Fruit fly (Drosophila melanogaster) whole organism, embryonic: Measurements from ENCODE around the gene Gr63a.

Experiments
- Blimp-1 ChIP-seq: fragments of 200-800 bp; sonication (Bioruptor generic); optimal IDR thresholded peaks from 3 replicates; lab custom pipeline; 2018; ENCODE audit warnings: missing biosample characterization, missing genetic modification characterization, mild to moderate bottlenecking, moderate library complexity, missing genetic modification reagents
- CG1529 ChIP-seq: fragments of 200-800 bp; sonication (Bioruptor generic); optimal IDR thresholded peaks from 3 replicates; lab custom pipeline; 2018; ENCODE audit warnings: missing biosample characterization, missing genetic modification characterization
- CG17829 ChIP-seq: fragments of 200-800 bp; optimal IDR thresholded peaks from 2 replicates; lab custom pipeline; 2019; ENCODE audit warnings: missing biosample characterization, mild to moderate bottlenecking, missing genetic modification characterization, moderate library complexity
- CG33557 ChIP-seq: fragments of 200-800 bp; sonication (Bioruptor generic); optimal IDR thresholded peaks from 2 replicates; lab custom pipeline; 2019; ENCODE audit warnings: missing biosample characterization, mild to moderate bottlenecking, missing genetic modification characterization, moderate library complexity
- CG7372 ChIP-seq: fragments of 200-800 bp; sonication (Bioruptor generic); IDR thresholded peaks from 2 replicates; pipeline ENCODE4 v1.3.6; 2022; ENCODE audit warnings: missing biosample characterization, missing genetic modification characterization
- CG8388 ChIP-seq: fragments of 200-800 bp; sonication (Bioruptor generic); optimal IDR thresholded peaks from 2 replicates; lab custom pipeline; 2019; ENCODE audit warnings: missing biosample characterization, mild to moderate bottlenecking, missing genetic modification characterization, moderate library complexity
- CG9215 ChIP-seq: fragments of 200-800 bp; sonication (Bioruptor generic); IDR thresholded peaks from 2 replicates; pipeline ENCODE4 v1.3.6; 2022; ENCODE audit warnings: missing biosample characterization, missing genetic modification characterization
- CG9797 ChIP-seq: fragments of 200-800 bp; sonication (Bioruptor generic); optimal IDR thresholded peaks from 3 replicates; lab custom pipeline; 2018; ENCODE audit warnings: missing biosample characterization, mild to moderate bottlenecking, missing genetic modification characterization
- CG9817 ChIP-seq: fragments of 200-800 bp; sonication (Bioruptor generic); optimal IDR thresholded peaks from 2 replicates; lab custom pipeline; 2018; ENCODE audit warnings: missing biosample characterization, mild to moderate bottlenecking, missing genetic modification characterization, moderate library complexity
- Dref ChIP-seq: fragments of 200-800 bp; sonication (Bioruptor generic); IDR thresholded peaks from 2 replicates; pipeline ENCODE4 v1.3.6; 2022; ENCODE audit warnings: missing biosample characterization, missing genetic modification characterization
- Hey ChIP-seq: fragments of 200-800 bp; sonication (Bioruptor generic); optimal IDR thresholded peaks from 3 replicates; lab custom pipeline; 2018; ENCODE audit warnings: missing biosample characterization, mild to moderate bottlenecking, missing genetic modification characterization
- Med ChIP-seq: fragments of 200-800 bp; sonication (Bioruptor generic); peaks from one replicate; lab custom pipeline; 2016; ENCODE audit warnings: missing biosample characterization, missing genetic modification characterization, mild to moderate bottlenecking, inconsistent platforms, moderate library complexity
- chinmo ChIP-seq: fragments of 200-800 bp; sonication (Bioruptor generic); IDR thresholded peaks from 4 replicates; pipeline ENCODE4 v1.3.6; 2022; ENCODE audit warnings: missing biosample characterization, missing genetic modification characterization; ENCODE audit not compliant: partially characterized antibody
- hbn ChIP-seq: fragments of 200-800 bp; sonication (Bioruptor generic); IDR thresholded peaks from 2 replicates; pipeline ENCODE4 v1.3.6; 2022; ENCODE audit warnings: missing biosample characterization, missing genetic modification characterization; ENCODE audit not compliant: partially characterized antibody
- tup ChIP-seq: fragments of 200-800 bp; sonication (Bioruptor generic); optimal IDR thresholded peaks from 2 replicates; lab custom pipeline; 2016; ENCODE audit warnings: missing biosample characterization, mild to moderate bottlenecking, missing genetic modification characterization, moderate library complexity
- z ChIP-seq: fragments of 200-800 bp; sonication (Bioruptor generic); IDR thresholded peaks from 3 replicates; pipeline ENCODE4 v1.3.6; 2022; ENCODE audit warnings: missing biosample characterization, missing genetic modification characterization

The Gr63a gene

dm6 chr3L:3845815-3846375, 50.5 kb downstream of the Gr63a start, which contains the start of gene Awh (continued):
- TF ChIP-seq hbn (GFP tag; lab: Robert Waterston, UW) (peak; percentile 27; the same call in 1 of the 2 replicates), CG17829 (tag; lab: Kevin White, UChicago) (peak; percentile 42), Blimp-1 (GFP tag; lab: Kevin White, UChicago) (no peak), CG7372 (GFP tag; lab: Robert Waterston, UW) (no peak), CG1529 (GFP tag; lab: Kevin White, UChicago) (no peak), CG8388 (GFP tag; lab: Kevin White, UChicago) (no peak), CG33557 (no peak), CG9817 (tag; lab: Kevin White, UChicago) (no peak), Med (peak; percentile 88), chinmo (GFP tag; lab: Robert Waterston, UW) (peak; percentile 83; the same call in 3 of the 4 replicates), Hey (tag; lab: Kevin White, UChicago) (peak; percentile 68), tup (GFP tag; lab: Kevin White, UChicago) (no peak), Dref (GFP tag; lab: Robert Waterston, UW) (no peak), z (GFP tag; lab: Robert Waterston, UW) (peak; percentile 99), CG9797 (GFP tag; lab: Kevin White, UChicago) (no peak), CG9215 (no peak)
